Worm (Caenorhabditis elegans): Measurements from ENCODE around the gene T25B6.4.

T25B6.4 gene

DNA sequence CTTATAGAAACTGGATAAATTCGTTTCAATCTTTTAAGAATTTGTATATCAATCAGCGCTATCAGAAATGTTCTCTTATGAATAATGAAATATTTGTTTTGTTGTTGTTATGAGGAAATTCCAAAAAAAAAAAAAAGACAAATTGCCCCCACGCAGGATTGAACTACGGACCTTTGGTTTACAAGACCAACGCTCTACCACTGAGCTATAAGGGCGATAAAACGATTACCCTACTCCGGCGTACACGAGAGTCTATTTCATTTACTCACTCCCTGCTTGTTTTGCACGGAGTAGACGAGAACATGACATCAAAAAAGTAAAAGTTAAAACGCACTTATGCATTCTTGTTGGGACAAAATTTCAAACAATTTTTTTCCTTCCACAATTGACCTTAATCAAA is 8.8 kb downstream of the T25B6.4 start (continued):
- TF ChIP-seq ceh-40 (GFP tag; IDR thresholded peaks at IDR 0.05) (0 out of 2 replicates have a peak, but pooled peaks have one; percentile 71), F10E7.11 (tag; optimal IDR thresholded peaks at IDR 0.05) (peak; percentile 11), die-1 (tag; optimal IDR thresholded peaks at IDR 0.05) (peak; percentile 97), F33H1.4 (GFP tag; IDR thresholded peaks at IDR 0.05) (no peak), zim-3 (tag; optimal IDR thresholded peaks at IDR 0.05) (peak; percentile 64), egl-44 (GFP tag; IDR thresholded peaks at IDR 0.05) (no peak; the same call in 1 of the 2 replicates), K12H6.12 (tag; optimal IDR thresholded peaks at IDR 0.05) (no peak), Y67H2A.10 (GFP tag; conservative IDR thresholded peaks at IDR 0.05) (no peak), mcd-1 (GFP tag; IDR thresholded peaks at IDR 0.05) (no peak), lin-35 (GFP tag; optimal IDR thresholded peaks at IDR 0.05) (no peak), F57A8.1 (GFP tag; optimal IDR thresholded peaks at IDR 0.05) (peak; percentile 45), sdz-38 (tag; optimal IDR thresholded peaks at IDR 0.05) (peak; percentile 19), Y79H2A.3 (GFP tag; conservative IDR thresholded peaks at IDR 0.05) (0 out of 2 replicates have a peak, but pooled peaks have one; percentile 8), Y95B8A.8 (GFP tag; IDR thresholded peaks at IDR 0.05) (0 out of 2 replicates have a peak, but pooled peaks have one; percentile 20), hrde-1 (tag; optimal IDR thresholded peaks at IDR 0.05; ENCODE audit: borderline replicate concordance) (no peak), attf-6 (GFP tag; IDR thresholded peaks at IDR 0.05) (no peak), ztf-18 (tag; optimal IDR thresholded peaks at IDR 0.05) (peak; percentile 78), efl-1 (GFP tag; optimal IDR thresholded peaks at IDR 0.05) (peak; percentile 11), bed-2 (GFP tag; IDR thresholded peaks at IDR 0.05) (0 out of 2 replicates have a peak, but pooled peaks have one; percentile 56), lsy-27 (tag; optimal IDR thresholded peaks at IDR 0.05; ENCODE audit: borderline replicate concordance, insufficient read depth) (no peak), tbx-9 (tag; optimal IDR thresholded peaks at IDR 0.05; ENCODE audit: borderline replicate concordance) (no peak), ZK185.1 (tag; optimal IDR thresholded peaks at IDR 0.05; ENCODE audit: poor library complexity, severe bottlenecking) (peak; percentile 71), F22D6.2 (tag; optimal IDR thresholded peaks at IDR 0.05) (peak; percentile 31), F23B12.7 (tag; optimal IDR thresholded peaks at IDR 0.05; ENCODE audit: insufficient read depth) (peak; percentile 59), ceh-27 (GFP tag; optimal IDR thresholded peaks at IDR 0.05) (peak; percentile 19), K11D2.4 (GFP tag; IDR thresholded peaks at IDR 0.05) (peak; percentile 64; the same call in 1 of the 2 replicates), mes-4 (tag; optimal IDR thresholded peaks at IDR 0.05) (peak; percentile 79), nhr-27 (tag; optimal IDR thresholded peaks at IDR 0.05) (no peak), hmg-20 (GFP tag; IDR thresholded peaks at IDR 0.05) (peak; percentile 83), tlf-1 (GFP tag; optimal IDR thresholded peaks at IDR 0.05) (no peak), F52B5.7 (tag; optimal IDR thresholded peaks at IDR 0.05) (no peak), snpc-1.3 (tag; optimal IDR thresholded peaks at IDR 0.05; ENCODE audit: insufficient read depth) (peak; percentile 68), snpc-1.1 (tag; optimal IDR thresholded peaks at IDR 0.05; ENCODE audit: insufficient read depth) (no peak), Y53G8AR.9 (GFP tag; conservative IDR thresholded peaks at IDR 0.05) (no peak), tbp1 (GFP tag; optimal IDR thresholded peaks at IDR 0.05) (peak; percentile 95), lin-40 (tag; optimal IDR thresholded peaks at IDR 0.05) (no peak), F49E8.2 (tag; optimal IDR thresholded peaks at IDR 0.05; ENCODE audit: insufficient read depth) (no peak), ztf-22 (GFP tag; optimal IDR thresholded peaks at IDR 0.05) (no peak), lsl-1 (GFP tag; optimal IDR thresholded peaks at IDR 0.05) (no peak), nfyb-1 (GFP tag; IDR thresholded peaks at IDR 0.05) (peak; percentile 90), rcor-1 (GFP tag; IDR thresholded peaks at IDR 0.05) (peak; percentile 79), aptf-2 (GFP tag; conservative IDR thresholded peaks at IDR 0.05) (no peak), B0019.2 (GFP tag; conservative IDR thresholded peaks at IDR 0.05) (peak; percentile 38; the same call in 1 of the 2 replicates), F55B11.4 (tag; optimal IDR thresholded peaks at IDR 0.05; ENCODE audit: borderline replicate concordance, insufficient read depth) (no peak), cebp-2 (GFP tag; IDR thresholded peaks at IDR 0.05) (peak; percentile 93), D2030.7 (GFP tag; IDR thresholded peaks at IDR 0.05) (peak; percentile 74)

Data from whole organism, young adult.